Fruit fly (Drosophila melanogaster) whole organism, pupa: ENCODE data around the gene CG18304.

Experiments used
- CG10348 ChIP-seq: fragments of 200-800 bp; sonication (Bioruptor generic); IDR thresholded peaks from 2 replicates; pipeline ENCODE4 v1.3.6; 2022; ENCODE audit warnings: missing biosample characterization, missing genetic modification characterization
- CG17806 ChIP-seq: fragments of 200-800 bp; sonication (Bioruptor generic); optimal IDR thresholded peaks from 2 replicates; lab custom pipeline; 2018; ENCODE audit warnings: missing biosample characterization, mild to moderate bottlenecking, missing genetic modification characterization, moderate library complexity
- CG32121 ChIP-seq: fragments of 200-800 bp; sonication (Bioruptor generic); IDR thresholded peaks from 2 replicates; pipeline ENCODE4 v1.3.6; 2022; ENCODE audit warnings: missing biosample characterization, missing genetic modification characterization
- CG8301 ChIP-seq: fragments of 200-800 bp; sonication (Bioruptor generic); optimal IDR thresholded peaks from 2 replicates; lab custom pipeline; 2018; ENCODE audit warnings: missing biosample characterization, mild to moderate bottlenecking, missing genetic modification characterization
- EcR ChIP-seq: fragments of 200-800 bp; sonication (Bioruptor generic); optimal IDR thresholded peaks from 3 replicates; lab custom pipeline; 2019; ENCODE audit warnings: missing biosample characterization, missing genetic modification characterization, mild to moderate bottlenecking, moderate library complexity, missing genetic modification reagents

- no peak for TF ChIP-seq CG32121 (GFP tag; lab: Robert Waterston, UW)
- no peak for TF ChIP-seq EcR (GFP tag; lab: Kevin White, UChicago)
- no peak for TF ChIP-seq CG17806
- no peak for TF ChIP-seq CG10348 (GFP tag; lab: Robert Waterston, UW)
- no peak for TF ChIP-seq CG8301 (tag; lab: Kevin White, UChicago)
Measured at dm6 chr2L:6967422-6968012, 24.9 kb upstream of the CG18304 start, which contains the start of gene Sumo.
